Worm (Caenorhabditis elegans) whole organism, mixed stage, embryonic: ENCODE data around the gene str-90.

ENCODE experiments used
- M03D4.4 ChIP-seq: sonication (generic microtip); optimal IDR thresholded peaks from 2 replicates; lab custom pipeline; 2017; ENCODE audit warnings: mild to moderate bottlenecking, missing genetic modification characterization, missing compliant biosample characterization
- bed-3 ChIP-seq: fragments of 200-800 bp; sonication (Bioruptor generic); optimal IDR thresholded peaks from 3 replicates; lab custom pipeline; 2018; ENCODE audit warnings: mild to moderate bottlenecking, missing genetic modification characterization, moderate library complexity, missing compliant biosample characterization
- blmp-1 ChIP-seq: fragments of 150-350 bp; optimal IDR thresholded peaks from 2 replicates; lab custom pipeline; 2014; ENCODE audit warnings: missing biosample characterization, missing genetic modification characterization
- ceh-39 ChIP-seq: fragments of 150-350 bp; optimal IDR thresholded peaks from 2 replicates; lab custom pipeline; 2014; ENCODE audit warnings: missing biosample characterization, missing genetic modification characterization
- ceh-43 ChIP-seq: fragments of 200-800 bp; sonication (Bioruptor generic); optimal IDR thresholded peaks from 2 replicates; lab custom pipeline; 2018; ENCODE audit warnings: mild to moderate bottlenecking, missing genetic modification characterization, moderate library complexity, missing compliant biosample characterization
- ceh-83 ChIP-seq: fragments of 200-800 bp; sonication (Bioruptor generic); optimal IDR thresholded peaks from 2 replicates; lab custom pipeline; 2018; ENCODE audit warnings: mild to moderate bottlenecking, missing genetic modification characterization, missing compliant biosample characterization
- cnd-1 ChIP-seq: fragments of 200-800 bp; sonication (Bioruptor generic); optimal IDR thresholded peaks from 2 replicates; lab custom pipeline; 2018; ENCODE audit warnings: mild to moderate bottlenecking, missing genetic modification characterization, missing compliant biosample characterization
- drap-1 ChIP-seq: fragments of 200-800 bp; sonication (Bioruptor generic); optimal IDR thresholded peaks from 3 replicates; lab custom pipeline; 2018; ENCODE audit warnings: mild to moderate bottlenecking, missing genetic modification characterization, missing compliant biosample characterization
- elt-1 ChIP-seq: sonication (generic microtip); optimal IDR thresholded peaks from 2 replicates; lab custom pipeline; 2017; ENCODE audit warnings: missing genetic modification characterization, mild to moderate bottlenecking, missing compliant biosample characterization, antibody characterized with exemption, moderate library complexity, borderline replicate concordance; ENCODE audit not compliant: insufficient read depth
- elt-3 ChIP-seq: fragments of 150-350 bp; optimal IDR thresholded peaks from 2 replicates; lab custom pipeline; 2014; ENCODE audit warnings: missing biosample characterization, missing genetic modification characterization
- flh-1 ChIP-seq: fragments of 200-800 bp; sonication (Bioruptor generic); optimal IDR thresholded peaks from 2 replicates; lab custom pipeline; 2018; ENCODE audit warnings: mild to moderate bottlenecking, missing genetic modification characterization, moderate library complexity, missing compliant biosample characterization
- ham-2 ChIP-seq: fragments of 200-800 bp; sonication (Bioruptor generic); optimal IDR thresholded peaks from 2 replicates; lab custom pipeline; 2018; ENCODE audit warnings: mild to moderate bottlenecking, missing genetic modification characterization, missing compliant biosample characterization
- hlh-1 ChIP-seq: fragments of 150-350 bp; optimal IDR thresholded peaks from 2 replicates; lab custom pipeline; 2014; ENCODE audit warnings: missing biosample characterization, missing genetic modification reagents, missing genetic modification characterization
- lin-13 ChIP-seq: fragments of 150-350 bp; optimal IDR thresholded peaks from 2 replicates; lab custom pipeline; 2014; ENCODE audit warnings: missing biosample characterization, missing genetic modification characterization
- lin-32 ChIP-seq: fragments of 200-800 bp; sonication (Bioruptor generic); optimal IDR thresholded peaks from 2 replicates; lab custom pipeline; 2018; ENCODE audit warnings: mild to moderate bottlenecking, missing genetic modification characterization, missing compliant biosample characterization
- lsy-2 ChIP-seq: fragments of 150-350 bp; optimal IDR thresholded peaks from 2 replicates; lab custom pipeline; 2014; ENCODE audit warnings: missing biosample characterization, missing genetic modification characterization
- mab-5 ChIP-seq: fragments of 150-350 bp; optimal IDR thresholded peaks from 2 replicates; lab custom pipeline; 2014; ENCODE audit warnings: missing biosample characterization, missing genetic modification characterization
- mep-1 ChIP-seq: fragments of 150-350 bp; optimal IDR thresholded peaks from 2 replicates; lab custom pipeline; 2017; ENCODE audit warnings: missing biosample characterization, missing genetic modification reagents, missing genetic modification characterization, inconsistent platforms
- mls-2 ChIP-seq: sonication (generic microtip); optimal IDR thresholded peaks from 2 replicates; lab custom pipeline; 2016; ENCODE audit warnings: mild to moderate bottlenecking, missing genetic modification characterization, moderate library complexity, missing compliant biosample characterization
- nhr-12 ChIP-seq: fragments of 150-350 bp; optimal IDR thresholded peaks from 2 replicates; lab custom pipeline; 2014; ENCODE audit warnings: missing biosample characterization, missing genetic modification characterization
- nhr-2 ChIP-seq: fragments of 150-350 bp; optimal IDR thresholded peaks from 2 replicates; lab custom pipeline; 2014; ENCODE audit warnings: missing biosample characterization, missing genetic modification characterization
- nhr-28 ChIP-seq: fragments of 150-350 bp; optimal IDR thresholded peaks from 2 replicates; lab custom pipeline; 2014; ENCODE audit warnings: missing biosample characterization, missing genetic modification characterization
- nhr-76 ChIP-seq: sonication (generic microtip); optimal IDR thresholded peaks from 2 replicates; lab custom pipeline; 2017; ENCODE audit warnings: missing biosample characterization, missing genetic modification characterization
- pha-4 ChIP-seq: fragments of 150-350 bp; optimal IDR thresholded peaks from 2 replicates; lab custom pipeline; 2018; ENCODE audit warnings: missing biosample characterization, missing genetic modification reagents, missing genetic modification characterization
- sem-2 ChIP-seq: fragments of 200-800 bp; sonication (Bioruptor generic); optimal IDR thresholded peaks from 2 replicates; lab custom pipeline; 2018; ENCODE audit warnings: mild to moderate bottlenecking, missing genetic modification characterization, missing compliant biosample characterization
- snpc-4 ChIP-seq: fragments of 150-350 bp; optimal IDR thresholded peaks from 2 replicates; lab custom pipeline; 2014; ENCODE audit warnings: missing biosample characterization, missing genetic modification characterization
- sptf-1 ChIP-seq: sonication (generic microtip); optimal IDR thresholded peaks from 2 replicates; lab custom pipeline; 2017; ENCODE audit warnings: mild to moderate bottlenecking, missing genetic modification characterization, moderate library complexity, missing compliant biosample characterization
- tbx-8 ChIP-seq: fragments of 200-800 bp; sonication (Bioruptor generic); optimal IDR thresholded peaks from 2 replicates; lab custom pipeline; 2018; ENCODE audit warnings: mild to moderate bottlenecking, missing genetic modification characterization, moderate library complexity, missing compliant biosample characterization
- unc-120 ChIP-seq: sonication (generic microtip); optimal IDR thresholded peaks from 2 replicates; lab custom pipeline; 2017; ENCODE audit warnings: missing genetic modification characterization, missing compliant biosample characterization; ENCODE audit not compliant: poor library complexity, severe bottlenecking
- unc-39 ChIP-seq: fragments of 150-350 bp; optimal IDR thresholded peaks from 2 replicates; lab custom pipeline; 2014; ENCODE audit warnings: missing biosample characterization, missing genetic modification characterization
- unc-62 ChIP-seq: fragments of 150-350 bp; optimal IDR thresholded peaks from 2 replicates; lab custom pipeline; 2014; ENCODE audit warnings: missing biosample characterization, missing genetic modification reagents, missing genetic modification characterization
- zip-8 ChIP-seq: fragments of 150-350 bp; optimal IDR thresholded peaks from 2 replicates; lab custom pipeline; 2014; ENCODE audit warnings: missing biosample characterization, missing genetic modification characterization
- ztf-11 ChIP-seq: fragments of 150-350 bp; optimal IDR thresholded peaks from 2 replicates; lab custom pipeline; 2014; ENCODE audit warnings: missing biosample characterization, missing genetic modification characterization

str-90 gene

ce11 chrV:8102960-8103359 is at the start of gene str-90:
str-90 (plus strand) TSS chrV:8103260.
- TF ChIP-seq sptf-1 (tag; lab: Kevin White, UChicago) (no peak), hlh-1 (tag; lab: Kevin White, UChicago) (no peak), elt-3 (tag; lab: Kevin White, UChicago) (no peak), sem-2 (GFP tag; lab: Kevin White, UChicago) (no peak), lsy-2 (no peak), unc-120 (no peak), ham-2 (GFP tag; lab: Kevin White, UChicago) (no peak), snpc-4 (tag; lab: Kevin White, UChicago) (no peak), bed-3 (GFP tag; lab: Kevin White, UChicago) (no peak), ceh-83 (GFP tag; lab: Kevin White, UChicago) (no peak), lin-13 (tag; lab: Kevin White, UChicago) (no peak), ceh-39 (tag; lab: Kevin White, UChicago) (no peak), mab-5 (tag; lab: Kevin White, UChicago) (no peak)
- TF ChIP-seq, all 35 proteins: peak for 0

ce11 chrV:8054130-8054529 is 48.9 kb upstream of the str-90 start, which contains the start of gene ZC513.2:
ZC513.2 (plus strand) TSS chrV:8054430.
- TF ChIP-seq nhr-2 (tag; lab: Kevin White, UChicago) (no peak), ham-2 (GFP tag; lab: Kevin White, UChicago) (no peak), zip-8 (no peak), M03D4.4 (tag; lab: Kevin White, UChicago) (no peak), elt-1 (no peak), mls-2 (no peak), nhr-76 (tag; lab: Kevin White, UChicago) (no peak), ceh-43 (no peak), blmp-1 (tag; lab: Kevin White, UChicago) (no peak), lin-13 (tag; lab: Kevin White, UChicago) (no peak), mab-5 (tag; lab: Kevin White, UChicago) (no peak), drap-1 (GFP tag; lab: Kevin White, UChicago) (no peak), flh-1 (no peak), sptf-1 (tag; lab: Kevin White, UChicago) (no peak), cnd-1 (tag; lab: Kevin White, UChicago) (no peak), unc-120 (no peak), tbx-8 (GFP tag; lab: Kevin White, UChicago) (no peak), unc-62 (GFP tag; lab: Kevin White, UChicago) (no peak)

ce11 chrV:8055170-8055569 is 47.9 kb upstream of the str-90 start:
- TF ChIP-seq elt-1 (no peak), unc-62 (GFP tag; lab: Kevin White, UChicago) (no peak), sem-2 (GFP tag; lab: Kevin White, UChicago) (no peak), nhr-2 (tag; lab: Kevin White, UChicago) (no peak), unc-39 (tag; lab: Kevin White, UChicago) (no peak), cnd-1 (tag; lab: Kevin White, UChicago) (no peak), ceh-39 (tag; lab: Kevin White, UChicago) (no peak)

- TF ChIP-seq M03D4.4 (tag; lab: Kevin White, UChicago) = no peak
- TF ChIP-seq hlh-1 (tag; lab: Kevin White, UChicago) = no peak
Observed at ce11 chrV:8058359-8058758, 44.7 kb upstream of the str-90 start, which contains the start of gene str-138. str-138 (plus strand) TSS chrV:8058659.

- TF ChIP-seq ztf-11 (no peak), nhr-12 (tag; lab: Kevin White, UChicago) (no peak), sem-2 (GFP tag; lab: Kevin White, UChicago) (no peak), mls-2 (no peak), pha-4 (tag; lab: Kevin White, UChicago) (no peak), lin-32 (GFP tag; lab: Kevin White, UChicago) (no peak), elt-1 (no peak), blmp-1 (tag; lab: Kevin White, UChicago) (no peak), drap-1 (GFP tag; lab: Kevin White, UChicago) (no peak), mab-5 (tag; lab: Kevin White, UChicago) (no peak), cnd-1 (tag; lab: Kevin White, UChicago) (no peak), bed-3 (GFP tag; lab: Kevin White, UChicago) (no peak), nhr-28 (no peak), ham-2 (GFP tag; lab: Kevin White, UChicago) (no peak), unc-120 (no peak), mep-1 (no peak)
Observed at ce11 chrV:8062074-8062473, 41.0 kb upstream of the str-90 start, which contains the start of gene str-139. str-139 (minus strand) TSS chrV:8062174.
